Worm (Caenorhabditis elegans): Measurements from ENCODE around the gene ints-13.

Gene ints-13

DNA sequence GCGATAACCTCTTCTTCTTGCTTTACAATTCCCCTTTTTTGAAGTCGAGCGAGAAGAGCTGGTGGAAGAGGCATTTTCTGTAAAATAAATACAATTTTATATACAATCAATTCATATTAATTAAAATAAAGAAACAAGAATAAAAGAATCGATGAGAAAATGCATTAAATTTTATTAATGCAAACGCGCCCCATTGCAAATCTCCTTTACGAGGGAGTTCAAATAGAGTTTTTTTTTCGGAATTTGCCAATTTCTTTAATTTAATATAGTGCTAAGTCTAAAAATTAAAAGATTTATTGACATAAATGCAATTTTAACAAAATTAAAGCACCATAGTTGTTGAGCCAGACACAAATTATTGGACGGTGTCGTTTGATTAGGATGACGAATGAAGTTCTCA lies 24.4 kb upstream of the ints-13 start, which contains the start of gene pqbp-1.1 (continued):
- no peak for TF ChIP-seq aha-1 (tag; optimal IDR thresholded peaks at IDR 0.05)

DNA sequence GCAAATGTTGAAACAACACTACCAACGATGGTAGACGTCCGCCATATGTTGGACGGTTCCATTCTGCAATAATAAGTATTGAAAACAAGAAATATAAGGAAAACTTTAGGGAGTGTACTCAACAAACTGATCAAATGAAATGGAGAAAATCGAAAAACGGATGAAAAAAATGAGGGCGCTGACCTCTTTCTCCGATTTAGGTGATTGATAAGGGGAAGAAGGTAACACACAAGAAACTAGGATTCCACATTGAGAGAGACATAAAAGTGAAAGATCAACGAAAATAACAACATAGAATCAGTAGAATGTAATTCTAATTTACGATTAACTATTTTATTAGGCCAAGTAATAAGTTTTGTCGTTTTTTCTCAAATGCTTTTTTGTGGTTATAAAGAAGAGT lies 21.9 kb upstream of the ints-13 start, which contains the start of gene dpy-9:
Gene dpy-9, minus strand, starts transcription at position 63 of the 400 bp plus-strand sequence.
- TF ChIP-seq blmp-1 (tag; optimal IDR thresholded peaks at IDR 0.05), result peak; percentile 96
- TF ChIP-seq lin-14 (GFP tag; optimal IDR thresholded peaks at IDR 0.05), result no peak
- TF ChIP-seq ztf-11 (tag; optimal IDR thresholded peaks at IDR 0.05), result no peak
- no peak for TF ChIP-seq nhr-85 (tag)
- no peak for TF ChIP-seq mep-1 (tag; optimal IDR thresholded peaks at IDR 0.05)
- TF ChIP-seq elt-3 (tag; optimal IDR thresholded peaks at IDR 0.05), result peak in 1 of 6 experiments; percentile 50

DNA sequence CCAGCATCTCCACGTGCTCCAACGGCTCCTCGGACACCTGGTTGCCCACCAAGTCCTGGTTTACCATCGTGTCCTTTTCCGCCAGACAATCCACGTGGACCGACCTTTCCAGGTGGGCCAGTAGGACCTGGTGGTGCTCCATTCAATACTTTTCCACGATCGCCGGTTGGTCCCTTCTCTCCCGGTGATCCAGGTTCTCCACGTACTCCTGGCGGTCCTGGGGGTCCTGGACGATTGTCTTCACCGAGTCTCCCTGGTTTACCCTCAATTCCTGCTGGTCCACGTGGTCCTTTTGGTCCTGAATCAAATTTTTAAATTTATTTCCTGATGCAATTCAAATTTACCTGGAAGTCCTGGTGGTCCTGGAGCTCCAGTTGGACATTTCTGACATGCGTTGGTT lies 21.1 kb upstream of the ints-13 start:
- TF ChIP-seq lsy-2 (tag; optimal IDR thresholded peaks at IDR 0.05) (no peak), zag-1 (tag; optimal IDR thresholded peaks at IDR 0.05) (no peak), ets-5 (GFP tag; IDR thresholded peaks at IDR 0.05) (no peak), Y116A8C.19 (tag; optimal IDR thresholded peaks at IDR 0.05; ENCODE audit: borderline replicate concordance) (no peak), mab-9 (GFP tag; IDR thresholded peaks at IDR 0.05) (no peak), nhr-90 (tag; optimal IDR thresholded peaks at IDR 0.05; ENCODE audit: poor library complexity) (no peak), pax-3 (tag; optimal IDR thresholded peaks at IDR 0.05) (no peak)

DNA sequence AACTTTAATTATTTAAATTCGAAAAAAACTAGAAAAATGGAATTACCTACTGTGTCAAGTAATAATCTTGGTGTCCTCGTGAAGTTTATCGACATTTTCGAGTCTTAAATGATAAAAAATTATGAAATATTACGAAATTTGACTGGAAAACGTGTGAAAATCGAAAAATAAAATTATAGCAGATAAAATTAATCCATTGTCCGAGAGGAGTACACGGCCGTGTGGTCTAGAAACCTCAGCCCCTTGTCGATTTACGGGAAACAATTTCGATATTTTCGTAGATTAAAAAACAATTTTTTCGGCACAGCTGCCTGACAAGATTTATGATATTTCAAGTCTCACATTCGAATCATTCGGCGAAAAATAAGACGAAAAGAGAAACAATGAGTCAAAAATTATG lies 19.8 kb upstream of the ints-13 start, which contains the start of gene R02D3.8:
Gene R02D3.8, minus strand, starts transcription at position 109 of the 400 bp plus-strand sequence.
- TF ChIP-seq alr-1 (tag; optimal IDR thresholded peaks at IDR 0.05; ENCODE audit: borderline replicate concordance) (no peak), xbp-1 (tag; optimal IDR thresholded peaks at IDR 0.05) (peak; percentile 42), lin-15B (tag; optimal IDR thresholded peaks at IDR 0.05) (peak; percentile 4), egl-13 (tag; optimal IDR thresholded peaks at IDR 0.05) (peak; percentile 25), ztf-11 (tag; optimal IDR thresholded peaks at IDR 0.05) (peak in 1 of 2 experiments; percentile 46), nhr-71 (tag; optimal IDR thresholded peaks at IDR 0.05) (peak; percentile 70), lin-13 (GFP tag; optimal IDR thresholded peaks at IDR 0.05) (peak; percentile 31), ets-5 (GFP tag; IDR thresholded peaks at IDR 0.05) (no peak), lir-3 (tag; optimal IDR thresholded peaks at IDR 0.05; ENCODE audit: poor library complexity) (peak; percentile 72), fkh-8 (tag; optimal IDR thresholded peaks at IDR 0.05) (peak; percentile 12), rnt-1 (tag; optimal IDR thresholded peaks at IDR 0.05) (peak; percentile 89), nhr-20 (tag; optimal IDR thresholded peaks at IDR 0.05) (peak; percentile 40), snu-23 (GFP tag; optimal IDR thresholded peaks at IDR 0.05) (peak; percentile 62), lsy-2 (tag; optimal IDR thresholded peaks at IDR 0.05) (peak; percentile 35 to 66), dsc-1 (tag; optimal IDR thresholded peaks at IDR 0.05) (peak; percentile 48), lin-35 (GFP tag; optimal IDR thresholded peaks at IDR 0.05) (peak; percentile 50 to 59), tbx-2 (tag; optimal IDR thresholded peaks at IDR 0.05) (peak; percentile 21), swsn-7 (tag; optimal IDR thresholded peaks at IDR 0.05) (peak; percentile 31), snpc-4 (tag; optimal IDR thresholded peaks at IDR 0.05) (no peak), jun-1 (tag; optimal IDR thresholded peaks at IDR 0.05) (no peak), nhr-85 (tag) (peak; percentile 47), mep-1 (tag; optimal IDR thresholded peaks at IDR 0.05) (no peak), ceh-90 (tag; optimal IDR thresholded peaks at IDR 0.05) (peak; percentile 75), nhr-47 (tag; optimal IDR thresholded peaks at IDR 0.05) (peak; percentile 64), C16A3.4 (tag; optimal IDR thresholded peaks at IDR 0.05) (peak; percentile 35), unc-86 (tag; optimal IDR thresholded peaks at IDR 0.05) (no peak), dpl-1 (GFP tag; optimal IDR thresholded peaks at IDR 0.05) (peak; percentile 48 to 67 (median 55)), nhr-90 (tag; optimal IDR thresholded peaks at IDR 0.05; ENCODE audit: poor library complexity) (peak; percentile 61), efl-1 (optimal IDR thresholded peaks at IDR 0.05) (peak; percentile 45 to 65), efl-1 (GFP tag; optimal IDR thresholded peaks at IDR 0.05 in 1 of 2) (peak; percentile 64 to 95), fkh-4 (tag; optimal IDR thresholded peaks at IDR 0.05; ENCODE audit: borderline replicate concordance) (peak; percentile 11), lin-14 (GFP tag; optimal IDR thresholded peaks at IDR 0.05) (peak; percentile 29), zag-1 (tag; optimal IDR thresholded peaks at IDR 0.05) (no peak), irx-1 (tag; optimal IDR thresholded peaks at IDR 0.05) (peak; percentile 27)
